Worm (Caenorhabditis elegans): ENCODE results near the gene W07G1.1.

DNA sequence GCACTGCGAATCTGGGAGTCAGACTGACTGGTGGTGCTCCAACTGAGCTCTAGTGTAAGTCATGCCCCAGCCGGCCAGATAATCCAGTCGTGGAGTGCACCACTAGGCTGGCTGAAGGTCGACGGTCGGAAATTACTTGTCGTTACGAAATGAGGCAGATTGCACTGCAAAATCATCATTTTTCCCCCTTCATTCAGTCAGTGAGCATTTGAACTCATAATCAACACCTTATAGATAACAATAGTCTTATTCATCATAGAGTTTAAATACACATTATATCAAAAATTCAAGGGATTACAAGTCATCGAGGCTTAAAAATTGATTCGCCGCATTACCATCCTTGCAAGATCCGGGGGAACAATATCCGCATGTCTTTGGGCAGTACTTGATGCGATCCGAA, 42.4 kb upstream of the W07G1.1 start:
- no peak for TF ChIP-seq him-1 (tag; optimal IDR thresholded peaks at IDR 0.05)
- TF ChIP-seq W03F9.2 (tag; optimal IDR thresholded peaks at IDR 0.05): no peak

Measured in whole organism, L4/young adult.